Fruit fly (Drosophila melanogaster): ENCODE measurements around the gene Cdk8.
A peak's percentile ranks its signal among the peaks of the same experiment; 100 is the strongest.

The Cdk8 gene

DNA sequence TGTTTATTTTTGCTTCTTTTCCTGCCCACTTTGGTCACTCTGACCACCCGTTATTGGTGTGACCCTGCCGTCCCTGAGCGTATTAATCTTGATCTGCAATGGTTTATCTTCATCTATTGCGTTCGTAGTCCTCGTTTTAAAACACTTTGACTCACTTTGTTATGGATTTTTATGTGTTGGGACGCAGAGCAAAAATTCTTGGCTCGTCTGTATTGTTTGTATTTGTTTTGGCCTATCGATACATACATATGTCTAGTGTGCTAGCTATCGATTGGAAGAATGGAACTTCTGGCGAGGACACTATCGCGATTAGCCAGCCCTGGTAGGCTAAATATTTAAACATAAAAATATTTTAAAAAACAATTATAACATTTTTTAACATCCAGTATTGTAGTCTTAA is 21.2 kb upstream of the Cdk8 start, which contains the start of gene CG10809 (continued):
- TF ChIP-seq CG6272 (GFP tag; IDR thresholded peaks at IDR 0.05), result no peak
- TF ChIP-seq H2.0 (GFP tag; IDR thresholded peaks at IDR 0.05), result no peak
- TF ChIP-seq bigmax (GFP tag; optimal IDR thresholded peaks at IDR 0.05), result no peak
- no peak for TF ChIP-seq wor (GFP tag; IDR thresholded peaks at IDR 0.05)
- peak; percentile 5 for TF ChIP-seq fd102C (GFP tag; optimal IDR thresholded peaks at IDR 0.05)
- no peak for TF ChIP-seq prd (optimal IDR thresholded peaks at IDR 0.05)
- peak; percentile 37; the same call in 1 of the 3 replicates for TF ChIP-seq prd (GFP tag; IDR thresholded peaks at IDR 0.05)
- no peak for TF ChIP-seq sim (GFP tag; IDR thresholded peaks at IDR 0.05)
- no peak for TF ChIP-seq da (GFP tag; optimal IDR thresholded peaks at IDR 0.05)
- no peak for TF ChIP-seq fru (optimal IDR thresholded peaks at IDR 0.05)
- no peak for TF ChIP-seq ase (GFP tag; IDR thresholded peaks at IDR 0.05)
- TF ChIP-seq CG1647 (GFP tag; optimal IDR thresholded peaks at IDR 0.05), result no peak
- no peak for TF ChIP-seq CG4328 (GFP tag; optimal IDR thresholded peaks at IDR 0.05)
- TF ChIP-seq danr (GFP tag; IDR thresholded peaks at IDR 0.05), result no peak
- TF ChIP-seq kah (GFP tag; optimal IDR thresholded peaks at IDR 0.05), result no peak
- peak; percentile 42 for TF ChIP-seq CG15696 (tag; optimal IDR thresholded peaks at IDR 0.05)
- peak; percentile 57; the same call in 1 of the 3 replicates for TF ChIP-seq jigr1 (GFP tag; IDR thresholded peaks at IDR 0.05)
- no peak for TF ChIP-seq ken (GFP tag; IDR thresholded peaks at IDR 0.05)
- TF ChIP-seq gro (GFP tag; optimal IDR thresholded peaks at IDR 0.05), result peak; percentile 38
- no peak for TF ChIP-seq chm (GFP tag; IDR thresholded peaks at IDR 0.05)
- no peak for TF ChIP-seq CG4404 (GFP tag; IDR thresholded peaks at IDR 0.05)
- peak; percentile 77 for TF ChIP-seq ato (GFP tag; IDR thresholded peaks at IDR 0.05; ENCODE audit: partially characterized antibody)
- no peak for TF ChIP-seq Lpt (GFP tag; optimal IDR thresholded peaks at IDR 0.05)
- no peak for TF ChIP-seq ftz-f1 (GFP tag; optimal IDR thresholded peaks at IDR 0.05)
- TF ChIP-seq Bteb2 (GFP tag; optimal IDR thresholded peaks at IDR 0.05), result no peak
- no peak for TF ChIP-seq CG14014 (GFP tag; IDR thresholded peaks at IDR 0.05)
- no peak for TF ChIP-seq tgo (GFP tag; IDR thresholded peaks at IDR 0.05)
- peak; percentile 7 for TF ChIP-seq fd96Cb (tag; optimal IDR thresholded peaks at IDR 0.05)
- TF ChIP-seq Mes4 (GFP tag; optimal IDR thresholded peaks at IDR 0.05), result peak; percentile 6
- peak; percentile 6 for TF ChIP-seq CG17359 (tag; optimal IDR thresholded peaks at IDR 0.05)
- TF ChIP-seq CG10462 (GFP tag; optimal IDR thresholded peaks at IDR 0.05), result no peak
- no peak for TF ChIP-seq CG13624 (GFP tag; optimal IDR thresholded peaks at IDR 0.05)

DNA sequence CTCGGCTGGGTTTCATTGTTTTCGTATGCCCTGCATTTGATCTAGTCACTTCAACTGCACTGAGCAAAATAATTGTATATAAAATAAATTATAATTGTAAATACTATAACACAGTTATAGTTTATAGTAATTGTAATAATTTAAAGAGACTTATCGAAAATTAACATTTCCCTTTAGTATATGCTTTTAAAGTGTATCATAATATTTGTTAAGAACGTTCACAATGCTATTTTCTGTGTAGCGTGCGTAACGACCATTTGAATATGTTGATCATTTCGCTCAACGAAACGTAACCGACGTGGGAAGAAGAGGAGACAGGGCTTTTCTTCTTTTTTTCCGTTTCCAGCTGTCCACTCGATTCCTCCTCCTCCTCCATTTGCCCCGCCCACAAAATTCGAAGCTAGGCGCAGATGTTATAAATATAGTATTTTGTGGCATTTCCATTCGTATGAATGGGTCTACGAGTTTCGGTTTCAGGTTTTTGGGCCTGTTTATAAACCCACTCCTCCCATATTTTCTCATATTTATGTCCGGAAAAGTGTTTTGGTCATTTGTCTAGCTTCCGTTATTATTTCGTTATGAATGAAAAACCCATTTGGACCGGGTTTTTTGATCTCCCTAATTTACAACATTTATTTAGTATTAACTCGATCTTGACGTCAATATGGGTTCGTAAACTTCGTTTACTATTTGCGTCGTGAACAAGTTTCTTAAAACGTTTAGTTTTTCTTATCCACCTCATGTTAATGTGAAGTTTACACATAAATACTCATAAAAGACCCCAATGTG is 18.2 kb upstream of the Cdk8 start:
- TF ChIP-seq Rfx (GFP tag; IDR thresholded peaks at IDR 0.05) (peak; percentile 72), bigmax (GFP tag; optimal IDR thresholded peaks at IDR 0.05) (no peak), C15 (GFP tag; IDR thresholded peaks at IDR 0.05) (no peak), Nf-YB (GFP tag; optimal IDR thresholded peaks at IDR 0.05) (peak; percentile 62), jigr1 (GFP tag; IDR thresholded peaks at IDR 0.05) (0 out of 3 replicates have a peak, but pooled peaks have one; percentile 37), CG13894 (tag; optimal IDR thresholded peaks at IDR 0.05) (no peak), crp (GFP tag; optimal IDR thresholded peaks at IDR 0.05) (no peak), phol (tag; optimal IDR thresholded peaks at IDR 0.05) (peak; percentile 92), so (GFP tag; IDR thresholded peaks at IDR 0.05) (peak; percentile 80; the same call in 2 of the 3 replicates), Dp (GFP tag; optimal IDR thresholded peaks at IDR 0.05) (no peak), mam (GFP tag; optimal IDR thresholded peaks at IDR 0.05) (no peak), CG18764 (GFP tag; optimal IDR thresholded peaks at IDR 0.05) (peak; percentile 47), CG11560 (tag; IDR thresholded peaks at IDR 0.05) (no peak), Jarid2 (GFP tag; optimal IDR thresholded peaks at IDR 0.05) (peak; percentile 15), CG4328 (GFP tag; optimal IDR thresholded peaks at IDR 0.05) (peak; percentile 40), CG9727 (GFP tag; optimal IDR thresholded peaks at IDR 0.05) (peak; percentile 75), exex (tag; optimal IDR thresholded peaks at IDR 0.05) (peak; percentile 18), CG9797 (GFP tag; optimal IDR thresholded peaks at IDR 0.05) (no peak), Scr (GFP tag; IDR thresholded peaks at IDR 0.05; ENCODE audit: partially characterized antibody) (no peak), CG1233 (GFP tag; optimal IDR thresholded peaks at IDR 0.05) (peak; percentile 82), Ssrp (tag; optimal IDR thresholded peaks at IDR 0.05) (peak; percentile 89), CG9932 (GFP tag; IDR thresholded peaks at IDR 0.05) (peak; percentile 52; the same call in 1 of the 2 replicates)

All from whole organism, embryonic.